Worm (Caenorhabditis elegans) whole organism, L3 larva: ENCODE results near the gene ckb-3.

Source experiments
- ZK546.5 ChIP-seq: sonication (generic microtip); optimal IDR thresholded peaks from 2 replicates; lab custom pipeline; 2017; ENCODE audit warnings: missing biosample characterization, missing genetic modification characterization
- ama-1 ChIP-seq: fragments of 150-350 bp; optimal IDR thresholded peaks from 2 replicates; lab custom pipeline; 2018
- ceh-28 ChIP-seq: fragments of 150-350 bp; optimal IDR thresholded peaks from 2 replicates; lab custom pipeline; 2014; ENCODE audit warnings: missing biosample characterization, missing genetic modification reagents, missing genetic modification characterization
- ceh-82 ChIP-seq: fragments of 150-350 bp; optimal IDR thresholded peaks from 2 replicates; lab custom pipeline; 2014; ENCODE audit warnings: missing biosample characterization, missing genetic modification characterization
- daf-12 ChIP-seq: fragments of 150-350 bp; optimal IDR thresholded peaks from 2 replicates; lab custom pipeline; 2014; ENCODE audit warnings: missing biosample characterization, missing genetic modification reagents, missing genetic modification characterization
- egl-27 ChIP-seq: sonication (generic microtip); optimal IDR thresholded peaks from 4 replicates; lab custom pipeline; 2017; ENCODE audit warnings: missing biosample characterization, missing genetic modification reagents, missing genetic modification characterization
- egl-5 ChIP-seq: fragments of 150-350 bp; optimal IDR thresholded peaks from 2 replicates; lab custom pipeline; 2017; ENCODE audit warnings: missing biosample characterization, missing genetic modification reagents, missing genetic modification characterization, inconsistent platforms
- elt-2 ChIP-seq: sonication (generic microtip); optimal IDR thresholded peaks from 2 replicates; lab custom pipeline; 2016; ENCODE audit warnings: missing genetic modification reagents, mild to moderate bottlenecking, missing genetic modification characterization, missing compliant biosample characterization
- elt-3 ChIP-seq, 3 experiments: fragments of 150-350 bp in 1 of 3; sonication (generic microtip) in 2 of 3; optimal IDR thresholded peaks; 2 replicates in 2 of 3; 4 replicates in 1 of 3; lab custom pipeline; 2014 to 2017; ENCODE audit warnings: missing biosample characterization in 3 of 3, missing genetic modification characterization in 3 of 3
- eor-1 ChIP-seq, 2 experiments: fragments of 150-350 bp; optimal IDR thresholded peaks; 2 replicates each; lab custom pipeline; 2014 to 2018; ENCODE audit warnings: missing biosample characterization in 2 of 2, missing genetic modification characterization in 2 of 2
- fkh-2 ChIP-seq: fragments of 150-350 bp; optimal IDR thresholded peaks from 2 replicates; lab custom pipeline; 2014; ENCODE audit warnings: missing biosample characterization, missing genetic modification reagents, missing genetic modification characterization
- fos-1 ChIP-seq: fragments of 150-350 bp; optimal IDR thresholded peaks from 2 replicates; lab custom pipeline; 2014; ENCODE audit warnings: missing biosample characterization, missing genetic modification characterization
- hmg-11 ChIP-seq: sonication (generic microtip); optimal IDR thresholded peaks from 2 replicates; lab custom pipeline; 2016; ENCODE audit warnings: missing genetic modification characterization, missing compliant biosample characterization
- jun-1 ChIP-seq: fragments of 150-350 bp; optimal IDR thresholded peaks from 2 replicates; lab custom pipeline; 2014; ENCODE audit warnings: missing biosample characterization, missing genetic modification reagents, missing genetic modification characterization
- lin-15B ChIP-seq: fragments of 150-350 bp; optimal IDR thresholded peaks from 2 replicates; lab custom pipeline; 2014; ENCODE audit warnings: missing biosample characterization, missing genetic modification characterization
- lin-39 ChIP-seq: fragments of 150-350 bp; optimal IDR thresholded peaks from 2 replicates; lab custom pipeline; 2018; ENCODE audit warnings: missing biosample characterization, missing genetic modification reagents, missing genetic modification characterization
- lsy-12 ChIP-seq: sonication (generic microtip); optimal IDR thresholded peaks from 2 replicates; lab custom pipeline; 2016; ENCODE audit warnings: mild to moderate bottlenecking, missing genetic modification characterization, missing compliant biosample characterization
- mdl-1 ChIP-seq: fragments of 150-350 bp; optimal IDR thresholded peaks from 2 replicates; lab custom pipeline; 2014; ENCODE audit warnings: missing biosample characterization, missing genetic modification characterization
- nfya-1 ChIP-seq: sonication (generic microtip); optimal IDR thresholded peaks from 2 replicates; lab custom pipeline; 2017; ENCODE audit warnings: missing genetic modification characterization, mild to moderate bottlenecking, missing compliant biosample characterization, antibody characterized with exemption, moderate library complexity; ENCODE audit not compliant: insufficient read depth
- nhr-23 ChIP-seq: fragments of 150-350 bp; optimal IDR thresholded peaks from 2 replicates; lab custom pipeline; 2014; ENCODE audit warnings: missing biosample characterization, missing genetic modification reagents, missing genetic modification characterization
- nhr-25 ChIP-seq: sonication (generic microtip); optimal IDR thresholded peaks from 2 replicates; lab custom pipeline; 2017; ENCODE audit warnings: missing biosample characterization, missing genetic modification characterization
- nhr-43 ChIP-seq: sonication (generic microtip); optimal IDR thresholded peaks from 2 replicates; lab custom pipeline; 2016; ENCODE audit warnings: mild to moderate bottlenecking, missing genetic modification characterization, missing compliant biosample characterization; ENCODE audit not compliant: poor library complexity, severe bottlenecking
- nhr-67 ChIP-seq: fragments of 150-350 bp; optimal IDR thresholded peaks from 2 replicates; lab custom pipeline; 2014; ENCODE audit warnings: missing biosample characterization, missing genetic modification characterization
- nhr-76 ChIP-seq: fragments of 150-350 bp; sonication (generic microtip); optimal IDR thresholded peaks from 5 replicates; lab custom pipeline; 2014; ENCODE audit warnings: missing biosample characterization, missing genetic modification characterization
- pha-4 ChIP-seq: fragments of 150-350 bp; optimal IDR thresholded peaks from 2 replicates; lab custom pipeline; 2014; ENCODE audit warnings: missing biosample characterization, missing genetic modification reagents, missing genetic modification characterization
- sea-2 ChIP-seq: fragments of 150-350 bp; sonication (generic microtip); optimal IDR thresholded peaks from 4 replicates; lab custom pipeline; 2014; ENCODE audit warnings: missing biosample characterization, missing genetic modification reagents, missing genetic modification characterization
- skn-1 ChIP-seq: fragments of 150-350 bp; optimal IDR thresholded peaks from 2 replicates; lab custom pipeline; 2014; ENCODE audit warnings: missing biosample characterization, missing genetic modification characterization
- snpc-4 ChIP-seq: fragments of 150-350 bp; optimal IDR thresholded peaks from 2 replicates; lab custom pipeline; 2014; ENCODE audit warnings: missing biosample characterization, missing genetic modification characterization
- unc-62 ChIP-seq: fragments of 150-350 bp; sonication (generic microtip); optimal IDR thresholded peaks from 4 replicates; lab custom pipeline; 2014; ENCODE audit warnings: missing biosample characterization, missing genetic modification reagents, missing genetic modification characterization
- zag-1 ChIP-seq: fragments of 150-350 bp; optimal IDR thresholded peaks from 2 replicates; lab custom pipeline; 2014; ENCODE audit warnings: missing biosample characterization, missing genetic modification characterization
- ztf-4 ChIP-seq: fragments of 150-350 bp; optimal IDR thresholded peaks from 2 replicates; lab custom pipeline; 2014; ENCODE audit warnings: missing biosample characterization, missing genetic modification characterization

ckb-3 gene

DNA sequence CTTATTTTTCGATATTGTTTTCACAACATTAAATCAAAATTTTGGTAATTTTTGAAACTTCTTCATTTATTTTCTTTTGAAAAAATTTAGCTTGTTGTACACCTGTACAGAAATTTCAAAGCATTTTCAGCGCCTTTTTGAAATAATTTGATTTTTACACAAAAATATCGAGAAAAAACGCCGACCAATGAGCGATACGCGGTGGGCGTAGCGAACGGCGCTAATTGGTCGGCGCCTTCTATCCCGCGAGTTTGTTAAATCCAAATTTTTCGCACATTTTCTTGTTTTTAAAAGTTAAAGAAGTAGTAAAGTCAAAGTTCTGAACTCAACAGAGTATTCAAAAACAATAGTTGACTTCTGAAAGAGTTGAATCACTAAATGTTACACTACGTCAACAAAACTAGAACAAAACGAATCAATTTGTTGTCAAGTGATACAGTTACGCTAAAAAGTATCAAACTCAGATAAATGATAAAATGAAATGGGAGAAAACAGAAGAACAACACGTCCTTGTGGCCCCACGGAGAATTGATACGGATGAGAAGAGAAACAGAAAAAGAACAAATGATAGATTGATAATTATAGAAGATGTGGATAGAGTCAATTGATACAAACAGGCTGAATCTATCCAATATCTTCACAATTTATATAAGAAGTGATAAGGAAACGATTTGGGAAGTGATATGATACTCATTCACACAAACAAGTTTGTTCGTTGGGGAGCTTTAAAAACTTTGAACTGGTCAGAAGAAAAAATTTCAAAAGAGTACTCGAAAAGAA lies 42.3 kb upstream of the ckb-3 start:
- TF ChIP-seq mdl-1 (tag; lab: Kevin White, UChicago) (no peak), nhr-43 (peak; percentile 44), nhr-23 (tag; lab: Kevin White, UChicago) (peak; percentile 77), elt-3 (tag; optimal IDR thresholded peaks at IDR 0.05; lab: Kevin White, UChicago) (peak in 2 of 3 experiments; percentile 13 to 98), nfya-1 (tag; lab: Kevin White, UChicago) (peak; percentile 90), lin-39 (tag; lab: Kevin White, UChicago) (no peak), ceh-28 (no peak)

DNA sequence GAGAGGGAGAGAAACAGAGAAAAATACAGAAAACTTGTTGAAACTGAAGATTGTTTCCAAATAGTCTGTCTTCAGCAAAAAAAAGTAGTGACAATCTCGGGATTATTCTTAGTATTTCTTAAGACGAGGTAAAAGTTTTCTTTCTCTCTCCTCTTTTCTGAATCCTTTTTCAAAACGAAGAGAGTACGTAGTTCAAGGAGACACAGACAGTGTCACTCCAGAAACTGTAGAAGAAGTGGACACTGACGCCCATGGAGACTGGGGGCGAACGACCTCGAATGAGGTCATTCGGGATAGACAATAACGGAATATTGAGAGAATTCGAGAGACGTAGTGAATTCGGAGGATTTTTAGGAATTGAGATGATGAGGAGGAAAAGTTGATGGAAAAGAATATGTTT lies 39.7 kb upstream of the ckb-3 start, which contains the start of gene gly-6:
Gene gly-6, minus strand, starts transcription at position 245 of the 400 bp plus-strand sequence.
- no peak for TF ChIP-seq daf-12
- peak; percentile 76 for TF ChIP-seq nhr-23 (tag; lab: Kevin White, UChicago)
- TF ChIP-seq nhr-25 (tag; lab: Kevin White, UChicago): peak; percentile 66
- TF ChIP-seq skn-1 (tag; lab: Kevin White, UChicago): no peak
- TF ChIP-seq, all 47 proteins: peak for 2

ce11 chrIII:4332543-4333042 lies 38.1 kb upstream of the ckb-3 start, which contains the start of gene cdk-12:
cdk-12 (plus strand) TSS chrIII:4332992.
- TF ChIP-seq nhr-43 (no peak), fos-1 (tag; lab: Kevin White, UChicago) (no peak), nhr-67 (tag; lab: Kevin White, UChicago) (no peak), nhr-23 (tag; lab: Kevin White, UChicago) (peak; percentile 16), nhr-76 (tag; lab: Kevin White, UChicago) (no peak), eor-1 (tag; optimal IDR thresholded peaks at IDR 0.05; lab: Kevin White, UChicago) (no peak), ceh-28 (peak; percentile 22), fkh-2 (tag; lab: Kevin White, UChicago) (no peak), lin-15B (tag; lab: Kevin White, UChicago) (peak; percentile 36), lin-39 (tag; lab: Kevin White, UChicago) (peak; percentile 35), elt-2 (tag; lab: Kevin White, UChicago) (peak; percentile 4), unc-62 (GFP tag; lab: Kevin White, UChicago) (no peak), ama-1 (no peak), pha-4 (peak; percentile 49), egl-27 (tag; lab: Kevin White, UChicago) (no peak), sea-2 (no peak), lsy-12 (tag; lab: Kevin White, UChicago) (no peak), snpc-4 (peak; percentile 63), nfya-1 (tag; lab: Kevin White, UChicago) (peak; percentile 81), hmg-11 (tag; lab: Kevin White, UChicago) (peak; percentile 34)

DNA sequence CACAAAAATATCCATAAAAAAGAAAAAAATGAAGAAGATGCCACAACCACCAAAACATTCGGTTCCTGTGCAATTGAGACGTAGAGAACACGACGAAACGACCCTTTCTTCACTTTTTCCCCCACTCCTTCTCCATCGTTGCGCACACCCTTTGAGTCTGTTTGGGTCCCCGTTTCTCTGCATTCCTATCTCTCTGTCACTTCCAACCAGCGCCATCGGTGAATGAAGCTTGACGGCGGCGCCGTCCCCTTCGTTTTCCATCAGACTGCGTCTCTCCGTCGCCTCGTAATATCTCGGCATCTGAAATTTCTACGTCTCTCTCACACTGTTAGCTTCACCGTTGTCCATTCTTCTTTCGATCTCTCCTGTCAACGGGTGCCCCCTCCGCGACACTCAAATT lies 35.1 kb upstream of the ckb-3 start:
- TF ChIP-seq lin-39 (tag; lab: Kevin White, UChicago) (peak; percentile 48), snpc-4 (peak; percentile 10), lin-15B (tag; lab: Kevin White, UChicago) (peak; percentile 13), jun-1 (no peak), unc-62 (GFP tag; lab: Kevin White, UChicago) (no peak), nfya-1 (tag; lab: Kevin White, UChicago) (peak; percentile 81), zag-1 (tag; lab: Kevin White, UChicago) (no peak), ztf-4 (tag; lab: Kevin White, UChicago) (no peak), hmg-11 (tag; lab: Kevin White, UChicago) (peak; percentile 93), nhr-43 (no peak), ZK546.5 (no peak), nhr-25 (tag; lab: Kevin White, UChicago) (peak; percentile 29), nhr-76 (tag; lab: Kevin White, UChicago) (no peak), lsy-12 (tag; lab: Kevin White, UChicago) (no peak), pha-4 (no peak), ceh-82 (tag; lab: Kevin White, UChicago) (no peak), egl-5 (tag; lab: Kevin White, UChicago) (peak; percentile 40)
- TF ChIP-seq, all 47 proteins: peak for 7
